Fruit fly (Drosophila melanogaster): ENCODE measurements around the gene Dic61B.
A peak's percentile ranks its signal among the peaks of the same experiment; 100 is the strongest.

The Dic61B gene

DNA sequence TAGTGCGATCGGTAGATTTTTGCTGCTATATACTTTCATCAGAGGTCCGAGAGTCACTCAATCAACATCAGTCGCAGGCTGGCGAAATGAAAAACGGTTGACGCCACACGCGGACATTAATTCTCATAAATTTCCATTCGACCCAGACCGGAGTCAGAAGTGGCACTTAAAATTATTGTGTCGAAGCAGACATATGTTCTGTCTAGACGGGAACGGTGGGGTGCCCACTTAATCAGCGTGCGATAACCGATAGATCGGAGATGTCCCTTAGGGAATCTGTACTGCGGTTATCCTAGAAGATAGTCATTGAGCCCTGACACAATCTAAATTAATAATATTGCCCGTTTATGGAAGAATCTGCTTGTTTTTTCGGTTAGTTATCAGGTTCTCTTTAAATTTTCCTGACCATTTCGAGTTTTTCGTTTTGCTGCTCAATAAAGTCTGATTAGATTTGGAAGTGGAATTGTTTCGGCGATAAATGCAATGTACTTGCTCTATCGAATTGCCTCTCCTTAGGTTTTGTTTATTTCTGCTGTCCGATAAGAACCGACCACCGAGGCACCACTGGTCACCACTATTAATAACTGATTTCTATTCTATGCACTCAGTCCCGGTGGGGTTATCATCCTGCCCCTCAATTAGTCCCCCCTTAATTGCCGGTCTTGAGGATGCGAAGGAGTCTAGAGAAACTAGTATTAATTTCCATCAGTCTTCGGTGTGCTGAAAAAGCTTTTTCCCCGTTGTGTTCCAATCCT is 9.6 kb upstream of the Dic61B start:
- no peak for TF ChIP-seq CG17801 (GFP tag; optimal IDR thresholded peaks at IDR 0.05; ENCODE audit: partially characterized antibody)

DNA sequence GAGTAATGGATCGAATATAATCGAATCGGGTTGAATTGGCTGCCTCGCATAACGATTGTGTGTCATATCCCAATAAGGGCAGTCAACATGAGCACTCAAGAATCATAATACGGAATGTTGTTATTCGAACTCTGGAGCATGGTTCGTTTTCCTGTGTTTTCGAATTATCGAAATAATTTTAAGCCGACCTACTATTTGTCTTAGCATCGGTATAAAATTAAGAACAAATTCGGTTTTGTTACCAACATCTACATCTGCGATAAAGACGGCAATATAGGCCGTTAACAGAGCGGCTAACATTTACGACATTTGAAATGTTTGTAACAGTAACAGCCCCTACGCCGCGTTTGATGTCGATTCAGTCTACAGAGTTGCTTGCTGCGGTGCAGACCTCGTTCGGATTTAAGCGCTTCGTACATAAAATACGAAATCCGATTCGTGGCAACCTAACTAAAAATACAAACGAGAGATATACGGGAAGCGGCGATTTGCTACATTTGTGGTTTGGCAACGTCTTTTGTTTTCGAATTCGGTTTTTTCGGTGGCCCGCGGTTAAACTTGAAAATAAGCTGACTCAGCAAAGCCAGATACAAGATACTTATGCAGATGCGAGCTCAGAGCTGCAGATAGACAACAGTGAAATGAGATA is 8.2 kb upstream of the Dic61B start:
- TF ChIP-seq CG17801 (GFP tag; optimal IDR thresholded peaks at IDR 0.05; ENCODE audit: partially characterized antibody) = peak; percentile 34

DNA sequence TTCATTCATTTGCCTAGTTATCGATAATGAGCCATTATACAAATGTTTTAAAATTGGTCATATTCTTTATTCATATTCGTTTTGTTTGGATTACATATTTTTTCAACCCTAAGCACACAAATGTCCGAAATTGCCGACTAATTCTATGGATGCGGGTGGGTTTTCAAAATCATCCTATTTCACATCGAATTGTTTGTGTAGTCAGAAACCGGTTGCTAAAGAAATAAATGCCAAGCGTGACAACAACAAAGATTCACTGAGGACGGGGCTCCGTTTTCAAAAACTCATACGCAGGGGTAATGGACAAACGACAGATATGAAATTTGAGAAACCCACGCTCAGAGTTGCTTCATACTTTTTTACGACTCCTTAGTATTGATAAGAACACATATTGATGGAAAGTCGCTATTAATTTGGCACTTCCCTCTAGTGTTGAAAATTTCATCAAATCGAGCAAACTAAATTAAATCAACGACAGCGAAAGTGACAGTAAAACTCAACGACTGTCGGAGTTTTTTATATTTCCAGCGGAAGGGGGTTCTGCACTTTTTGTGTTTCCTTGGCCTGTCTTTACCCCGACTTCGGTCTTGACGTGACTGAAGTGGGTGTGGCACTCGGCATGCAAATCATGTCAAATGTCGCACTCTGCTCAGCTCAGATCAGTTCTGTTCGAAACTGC is 7.2 kb upstream of the Dic61B start:
- TF ChIP-seq CG17801 (GFP tag; optimal IDR thresholded peaks at IDR 0.05; ENCODE audit: partially characterized antibody) = no peak

DNA sequence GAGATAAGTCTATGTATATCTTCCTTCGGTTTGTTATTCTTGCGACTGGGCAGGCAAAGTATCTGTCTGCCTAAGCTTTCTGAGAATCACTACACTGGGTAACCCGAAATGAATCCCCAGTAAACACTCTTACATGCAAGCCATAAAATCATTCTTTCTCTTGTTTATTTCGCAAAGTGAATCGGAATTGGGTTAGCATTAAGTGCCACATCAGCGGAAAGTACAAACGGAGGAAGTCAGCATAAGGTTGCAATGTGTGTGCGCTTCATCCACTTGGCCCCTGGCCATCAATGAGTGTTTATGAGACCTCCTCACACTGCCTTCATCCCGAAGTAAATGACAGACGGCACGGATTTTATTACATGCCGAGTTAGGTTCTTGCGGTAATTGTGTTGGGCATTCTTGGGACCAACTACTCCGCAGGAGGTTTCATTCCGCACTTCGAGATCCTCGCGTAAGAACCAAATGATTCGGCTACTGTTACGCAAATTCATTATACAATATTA is 5.3 kb upstream of the Dic61B start:
- TF ChIP-seq CG17801 (GFP tag; optimal IDR thresholded peaks at IDR 0.05; ENCODE audit: partially characterized antibody) = no peak

DNA sequence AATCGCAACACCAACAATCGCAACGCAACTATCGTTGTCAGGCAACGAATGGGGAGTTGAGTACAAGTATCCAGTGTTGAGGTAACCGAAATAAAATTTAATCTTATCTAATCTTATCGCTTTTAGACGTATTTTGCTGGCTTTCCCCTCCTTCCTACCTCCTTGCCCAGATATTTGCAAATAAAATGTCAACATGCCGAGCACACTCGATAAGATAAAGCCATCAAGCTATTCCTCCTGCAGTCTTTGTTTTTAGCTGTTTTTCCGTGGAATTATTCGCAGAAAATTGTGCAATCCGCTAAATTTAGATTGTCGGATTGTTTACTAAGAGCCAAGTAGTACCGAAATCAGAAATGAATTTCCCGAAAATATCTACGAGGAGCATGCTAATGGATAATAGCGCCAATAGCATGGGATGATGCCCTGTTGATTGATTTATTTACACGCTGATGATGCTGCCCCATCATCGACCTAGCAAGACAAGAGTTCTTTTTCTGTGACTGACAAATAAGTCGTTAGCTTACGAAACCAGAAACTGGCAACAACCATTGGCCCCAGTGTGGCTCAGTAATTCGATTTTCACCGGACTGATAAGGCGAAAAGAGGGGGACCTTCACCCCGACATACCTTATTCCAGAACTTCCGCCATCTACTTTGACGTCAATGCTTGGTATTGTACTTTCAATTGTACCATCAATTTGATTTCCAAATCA is 4.4 kb upstream of the Dic61B start:
- TF ChIP-seq CG17801 (GFP tag; optimal IDR thresholded peaks at IDR 0.05; ENCODE audit: partially characterized antibody) = peak; percentile 22

DNA sequence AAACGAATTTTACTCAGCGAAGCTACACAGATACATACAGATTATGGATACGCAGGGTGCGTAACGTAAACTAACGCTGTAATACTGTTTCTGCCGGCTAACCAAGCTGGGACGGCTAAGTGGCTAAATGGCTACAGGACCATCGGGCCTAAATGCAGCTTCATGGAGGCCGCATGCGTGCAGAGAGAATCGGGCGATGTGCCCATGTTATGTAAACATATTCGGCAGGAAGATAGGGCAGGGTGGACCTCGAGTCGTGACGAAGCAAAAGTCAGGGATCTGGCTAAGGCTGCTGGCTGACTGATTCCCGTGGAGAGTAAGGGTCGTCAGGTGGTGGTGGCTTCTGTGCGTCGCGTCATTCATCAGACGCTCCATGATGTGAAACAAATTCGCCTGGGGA is 1.3 kb upstream of the Dic61B start:
- no peak for TF ChIP-seq CG17801 (GFP tag; optimal IDR thresholded peaks at IDR 0.05; ENCODE audit: partially characterized antibody)

DNA sequence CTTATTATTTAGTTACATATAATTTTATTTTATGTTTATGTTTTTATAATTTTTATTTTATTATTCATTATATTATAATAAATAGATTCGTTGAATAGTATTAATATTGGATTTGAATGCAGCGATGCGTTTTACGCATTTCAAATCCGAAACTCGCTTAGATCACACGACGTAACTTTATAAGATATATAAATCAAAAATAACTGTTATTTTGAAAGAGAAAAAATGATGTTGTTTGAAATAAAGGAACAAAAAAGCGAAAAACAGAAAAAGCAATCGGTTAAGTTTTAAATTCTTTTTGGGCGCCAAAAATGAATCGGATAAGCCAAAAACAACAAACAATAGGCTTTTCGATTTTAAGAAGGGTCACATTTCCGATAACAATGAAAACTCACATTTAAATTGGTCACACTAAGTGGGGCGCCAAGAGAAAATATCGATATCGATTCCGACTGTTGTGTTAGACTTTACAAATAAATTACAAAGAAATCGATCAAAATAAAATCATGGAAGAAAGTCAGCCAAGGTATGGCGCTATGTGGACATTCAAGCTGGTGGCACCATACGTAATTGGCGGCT is 6.3 kb downstream of the Dic61B start, which contains the start of gene CG6845:
Gene CG6845, plus strand, starts transcription at position 436 of the 579 bp plus-strand sequence.
- TF ChIP-seq CG17801 (GFP tag; optimal IDR thresholded peaks at IDR 0.05; ENCODE audit: partially characterized antibody) = peak; percentile 8

DNA sequence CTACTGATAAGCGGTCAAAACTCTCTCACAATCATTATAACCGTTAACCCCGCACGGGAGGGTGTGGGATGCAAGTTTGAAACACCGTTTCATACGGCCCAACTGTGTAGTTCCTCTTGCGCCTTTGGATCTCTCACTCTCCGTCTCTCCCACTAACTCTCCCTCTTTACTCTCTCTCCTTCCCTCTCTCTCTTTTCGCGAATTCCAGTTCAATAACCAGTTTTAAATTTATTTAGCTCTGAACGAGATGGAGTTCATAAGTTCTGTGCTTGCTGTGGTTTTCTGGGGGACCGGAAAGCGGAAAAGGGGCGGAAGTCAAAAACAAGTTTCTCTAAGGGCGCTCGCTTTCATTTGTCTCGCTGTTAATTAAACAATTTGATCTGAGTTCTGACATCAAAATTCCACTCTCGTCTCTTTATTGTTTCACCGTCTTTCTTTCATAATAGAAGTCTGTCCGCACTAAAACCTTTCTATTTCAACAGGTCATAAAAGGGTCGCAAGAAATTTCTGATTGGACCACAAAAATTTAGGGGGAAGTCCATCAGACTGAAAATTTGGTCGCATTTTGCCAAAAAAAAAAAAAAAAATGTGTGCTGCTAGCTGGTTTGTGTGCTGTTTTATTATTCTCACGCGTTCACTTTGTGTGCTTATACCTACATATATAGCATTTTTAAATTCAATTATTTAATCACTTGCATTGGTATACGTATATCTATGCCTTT is 11.4 kb downstream of the Dic61B start:
- TF ChIP-seq CG17801 (GFP tag; optimal IDR thresholded peaks at IDR 0.05; ENCODE audit: partially characterized antibody) = no peak

DNA sequence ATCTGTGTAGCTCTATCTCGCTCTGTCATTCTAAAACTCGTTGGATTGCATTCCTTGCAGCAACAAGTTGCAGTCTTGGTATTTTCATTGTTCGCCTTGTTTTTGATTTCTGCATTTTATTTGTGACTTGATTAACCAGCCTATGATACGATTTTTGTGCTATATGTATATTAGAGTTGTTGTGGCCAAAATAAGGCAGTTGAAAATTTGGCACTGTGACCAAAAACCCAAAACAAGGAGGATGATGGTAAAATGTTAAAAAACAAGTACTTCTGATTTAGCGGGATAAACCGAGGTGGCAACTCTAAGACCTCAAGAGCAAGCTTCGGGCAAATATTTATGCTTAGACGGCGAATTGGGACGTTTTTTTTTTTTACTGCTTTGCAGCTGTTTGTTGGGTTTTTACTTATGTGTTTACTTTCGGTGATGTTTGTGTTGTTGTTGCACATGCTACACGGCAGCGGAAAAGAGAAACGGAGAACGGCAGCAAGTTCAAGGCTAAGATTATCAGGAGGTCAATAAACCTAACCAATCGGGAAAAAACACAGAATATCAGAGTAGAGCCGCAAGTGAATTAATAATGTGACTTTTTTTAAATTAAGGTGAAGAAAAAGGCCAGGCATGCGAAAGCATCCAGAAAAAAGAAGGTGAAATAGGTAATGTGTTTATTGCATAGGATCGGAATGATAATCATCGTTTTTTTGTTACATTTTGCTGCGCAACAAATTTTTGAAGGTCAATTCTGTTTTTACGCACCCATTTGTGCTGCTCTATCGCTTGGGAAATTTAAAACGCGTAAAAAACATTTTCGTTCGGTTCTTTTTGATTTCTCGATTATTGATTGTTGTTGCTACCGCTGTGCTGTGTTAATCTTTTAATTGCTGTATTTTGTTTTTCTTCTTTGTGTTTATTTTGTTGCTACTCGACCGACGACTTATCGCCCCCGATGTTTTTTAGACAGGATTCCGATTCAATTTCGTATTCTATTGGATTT is 12.5 kb downstream of the Dic61B start:
- no peak for TF ChIP-seq CG17801 (GFP tag; optimal IDR thresholded peaks at IDR 0.05; ENCODE audit: partially characterized antibody)

DNA sequence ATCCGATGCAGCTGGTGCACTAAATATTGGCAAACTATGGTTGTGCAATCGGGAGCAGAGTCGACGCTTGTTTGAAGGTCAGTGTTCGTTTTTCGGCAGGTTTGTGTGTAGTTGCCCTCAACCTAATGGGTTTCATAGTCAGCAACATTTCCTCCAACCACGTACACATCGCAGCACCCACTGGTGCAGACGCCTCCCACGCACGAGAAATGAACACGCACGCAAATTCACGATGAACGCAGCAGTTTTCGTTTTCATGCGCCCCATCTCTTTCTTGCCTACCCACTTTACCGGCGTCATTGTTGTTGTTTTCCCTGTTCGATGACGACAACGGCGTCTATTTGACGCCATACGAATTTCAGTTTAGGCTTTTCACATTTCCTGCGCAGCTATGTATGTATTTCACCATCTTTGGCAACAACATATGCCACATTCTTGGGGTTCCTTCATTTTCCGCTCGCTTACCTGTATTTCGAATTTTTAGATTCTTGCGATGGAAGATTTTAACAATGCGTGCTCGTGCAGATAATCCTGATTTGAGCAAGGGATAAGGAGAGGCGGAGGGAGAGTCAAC is 14.7 kb downstream of the Dic61B start:
- TF ChIP-seq CG17801 (GFP tag; optimal IDR thresholded peaks at IDR 0.05; ENCODE audit: partially characterized antibody) = no peak

DNA sequence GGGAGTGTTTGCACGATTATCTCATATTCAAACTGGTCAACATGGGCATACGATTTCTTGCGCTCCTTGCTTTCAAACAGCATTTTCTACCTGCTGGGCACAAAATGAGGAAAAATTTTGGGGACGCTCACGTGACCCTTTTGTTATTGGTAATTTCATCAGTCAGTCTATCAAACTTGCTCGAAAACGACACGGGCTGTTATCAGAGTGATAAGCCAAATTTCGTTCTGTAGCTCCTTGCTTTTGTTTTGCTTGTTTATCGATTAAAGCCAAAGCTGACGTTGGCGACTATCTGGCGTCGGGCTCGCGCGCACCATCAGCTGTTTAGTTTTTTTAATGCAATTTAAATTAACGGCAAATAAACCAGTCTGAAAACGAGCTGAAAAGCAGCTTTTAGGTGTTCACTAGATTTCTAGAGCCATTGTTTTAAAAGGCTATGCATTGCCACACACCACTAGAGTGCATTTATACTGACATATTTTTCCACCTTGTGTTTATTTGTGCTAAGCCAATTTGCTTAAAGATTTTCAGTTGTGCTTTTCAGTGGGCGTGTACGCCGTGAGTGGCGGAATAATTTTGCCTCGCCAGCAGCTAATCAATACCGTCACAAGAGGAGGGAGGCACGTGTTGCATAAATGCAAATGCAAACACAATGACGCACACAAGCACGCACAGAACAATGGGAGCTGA is 15.7 kb downstream of the Dic61B start:
- peak; percentile 17 for TF ChIP-seq CG17801 (GFP tag; optimal IDR thresholded peaks at IDR 0.05; ENCODE audit: partially characterized antibody)

DNA sequence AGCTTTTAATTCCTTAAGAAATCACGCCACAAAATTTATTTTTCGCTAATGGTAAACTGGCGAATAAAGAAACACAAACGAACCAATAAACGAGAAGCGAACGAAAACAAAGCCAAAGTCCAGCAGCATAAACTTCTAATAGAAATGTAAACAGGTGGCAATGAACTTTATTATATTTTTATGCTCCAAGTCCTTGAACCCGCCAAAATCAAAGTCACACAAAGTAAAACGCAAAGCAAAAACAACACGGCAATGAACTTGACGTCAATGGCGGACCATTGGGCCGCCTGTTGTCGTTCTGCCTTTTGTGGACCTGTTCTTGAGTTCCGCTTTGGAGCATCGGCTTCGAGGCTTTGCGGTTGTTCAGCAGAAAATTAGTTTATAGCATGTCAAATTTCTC is 17.5 kb downstream of the Dic61B start:
- no peak for TF ChIP-seq CG17801 (GFP tag; optimal IDR thresholded peaks at IDR 0.05; ENCODE audit: partially characterized antibody)
